Fruit fly (Drosophila melanogaster) whole organism, embryonic: ENCODE measurements around the gene CG44000.

Experiments used
- B-H2 ChIP-seq: fragments of 200-800 bp; sonication (Bioruptor generic); optimal IDR thresholded peaks from 2 replicates; lab custom pipeline; 2018; ENCODE audit warnings: missing biosample characterization, mild to moderate bottlenecking, missing genetic modification characterization
- CG10209 ChIP-seq: fragments of 200-800 bp; sonication (Bioruptor generic); optimal IDR thresholded peaks from 3 replicates; lab custom pipeline; 2017; ENCODE audit warnings: missing biosample characterization, mild to moderate bottlenecking, missing genetic modification characterization, missing genetic modification reagents
- CG13296 ChIP-seq: fragments of 200-800 bp; sonication (Bioruptor generic); optimal IDR thresholded peaks from 3 replicates; lab custom pipeline; 2018; ENCODE audit warnings: missing biosample characterization, mild to moderate bottlenecking, missing genetic modification characterization
- CG15011 ChIP-seq: fragments of 200-800 bp; sonication (Bioruptor generic); optimal IDR thresholded peaks from 3 replicates; lab custom pipeline; 2018; ENCODE audit warnings: missing biosample characterization, mild to moderate bottlenecking, missing genetic modification characterization
- CG15073 ChIP-seq: fragments of 200-800 bp; sonication (Bioruptor generic); optimal IDR thresholded peaks from 2 replicates; lab custom pipeline; 2016; ENCODE audit warnings: missing biosample characterization, missing genetic modification characterization
- CG15696 ChIP-seq: fragments of 200-800 bp; sonication (Bioruptor generic); optimal IDR thresholded peaks from 2 replicates; lab custom pipeline; 2019; ENCODE audit warnings: missing biosample characterization, mild to moderate bottlenecking, missing genetic modification characterization, moderate library complexity
- CG17328 ChIP-seq: fragments of 200-800 bp; sonication (Bioruptor generic); IDR thresholded peaks from 2 replicates; pipeline ENCODE4 v1.3.6; 2022; ENCODE audit warnings: missing biosample characterization, missing genetic modification characterization
- CG17912 ChIP-seq: fragments of 200-800 bp; sonication (Bioruptor generic); optimal IDR thresholded peaks from 2 replicates; lab custom pipeline; 2018; ENCODE audit warnings: missing biosample characterization, mild to moderate bottlenecking, missing genetic modification characterization
- CG1832 ChIP-seq: fragments of 200-800 bp; sonication (Bioruptor generic); optimal IDR thresholded peaks from 2 replicates; lab custom pipeline; 2017; ENCODE audit warnings: missing biosample characterization, mild to moderate bottlenecking, missing genetic modification characterization, inconsistent platforms
- CG18619 ChIP-seq: fragments of 200-800 bp; sonication (Bioruptor generic); optimal IDR thresholded peaks from 3 replicates; lab custom pipeline; 2017; ENCODE audit warnings: missing biosample characterization, mild to moderate bottlenecking, missing genetic modification characterization
- CG2129 ChIP-seq: fragments of 200-800 bp; sonication (Bioruptor generic); IDR thresholded peaks from 2 replicates; pipeline ENCODE4 v1.3.6; 2022; ENCODE audit warnings: missing biosample characterization, missing genetic modification characterization; ENCODE audit not compliant: partially characterized antibody
- CG2712 ChIP-seq: fragments of 200-800 bp; optimal IDR thresholded peaks from 3 replicates; lab custom pipeline; 2019; ENCODE audit warnings: missing biosample characterization, mild to moderate bottlenecking, missing genetic modification characterization, moderate library complexity
- CG30020 ChIP-seq: fragments of 200-800 bp; optimal IDR thresholded peaks from 2 replicates; lab custom pipeline; 2019; ENCODE audit warnings: missing biosample characterization, mild to moderate bottlenecking, missing genetic modification characterization, moderate library complexity
- CG3065 ChIP-seq: fragments of 200-800 bp; sonication (Bioruptor generic); optimal IDR thresholded peaks from 2 replicates; lab custom pipeline; 2016; ENCODE audit warnings: missing biosample characterization, missing genetic modification characterization
- CG32772 ChIP-seq: fragments of 200-800 bp; sonication (Bioruptor generic); IDR thresholded peaks from 2 replicates; pipeline ENCODE4 v1.3.6; 2022; ENCODE audit warnings: missing biosample characterization, missing genetic modification characterization
- CG3281 ChIP-seq: fragments of 200-800 bp; sonication (Bioruptor generic); optimal IDR thresholded peaks from 3 replicates; lab custom pipeline; 2017; ENCODE audit warnings: missing biosample characterization, mild to moderate bottlenecking, missing genetic modification characterization
- CG43689 ChIP-seq: fragments of 200-800 bp; sonication (Bioruptor generic); IDR thresholded peaks from 2 replicates; pipeline ENCODE4 v1.3.6; 2022; ENCODE audit warnings: missing biosample characterization, missing genetic modification characterization
- CG6854 ChIP-seq: fragments of 200-800 bp; sonication (Bioruptor generic); optimal IDR thresholded peaks from 3 replicates; lab custom pipeline; 2017; ENCODE audit warnings: missing biosample characterization, mild to moderate bottlenecking, missing genetic modification characterization
- CG7357 ChIP-seq: fragments of 200-800 bp; sonication (Bioruptor generic); IDR thresholded peaks from 3 replicates; pipeline ENCODE4 v1.3.6; 2022; ENCODE audit warnings: missing biosample characterization, missing genetic modification characterization
- CG7372 ChIP-seq: fragments of 200-800 bp; sonication (Bioruptor generic); IDR thresholded peaks from 2 replicates; pipeline ENCODE4 v1.3.6; 2022; ENCODE audit warnings: missing biosample characterization, missing genetic modification characterization
- CG7928 ChIP-seq: fragments of 200-800 bp; sonication (Bioruptor generic); optimal IDR thresholded peaks from 2 replicates; lab custom pipeline; 2017; ENCODE audit warnings: missing biosample characterization, mild to moderate bottlenecking, missing genetic modification characterization
- CG7987 ChIP-seq: fragments of 200-800 bp; sonication (Bioruptor generic); optimal IDR thresholded peaks from 2 replicates; lab custom pipeline; 2018; ENCODE audit warnings: missing biosample characterization, mild to moderate bottlenecking, missing genetic modification characterization, moderate library complexity
- CG8089 ChIP-seq: fragments of 200-800 bp; sonication (Bioruptor generic); optimal IDR thresholded peaks from 3 replicates; lab custom pipeline; 2016; ENCODE audit warnings: missing biosample characterization, missing genetic modification characterization
- CG8290 ChIP-seq, 3 experiments: fragments of 200-800 bp; sonication (Bioruptor generic); optimal IDR thresholded peaks; 2 replicates each; lab custom pipeline; 2016 to 2019; ENCODE audit warnings: missing biosample characterization in 3 of 3, missing genetic modification characterization in 3 of 3, mild to moderate bottlenecking in 2 of 3, moderate library complexity in 1 of 3
- CG9727 ChIP-seq: fragments of 200-800 bp; sonication (Bioruptor generic); optimal IDR thresholded peaks from 3 replicates; lab custom pipeline; 2017; ENCODE audit warnings: missing biosample characterization, mild to moderate bottlenecking, missing genetic modification characterization
- CG9932 ChIP-seq: fragments of 200-800 bp; sonication (Bioruptor generic); IDR thresholded peaks from 2 replicates; pipeline ENCODE4 v1.3.6; 2022; ENCODE audit warnings: missing biosample characterization, missing genetic modification characterization
- Deaf1 ChIP-seq: fragments of 200-800 bp; optimal IDR thresholded peaks from 3 replicates; lab custom pipeline; 2019; ENCODE audit warnings: missing biosample characterization, mild to moderate bottlenecking, missing genetic modification characterization, moderate library complexity
- Dll ChIP-seq: fragments of 200-800 bp; sonication (Bioruptor generic); IDR thresholded peaks from 4 replicates; pipeline ENCODE4 v1.3.6; 2022; ENCODE audit warnings: missing biosample characterization, missing genetic modification characterization; ENCODE audit not compliant: partially characterized antibody
- Doc3 ChIP-seq: fragments of 200-800 bp; sonication (Bioruptor generic); IDR thresholded peaks from 3 replicates; pipeline ENCODE4 v1.3.6; 2022; ENCODE audit warnings: missing biosample characterization, missing genetic modification characterization; ENCODE audit not compliant: partially characterized antibody
- HLH4C ChIP-seq: fragments of 200-800 bp; sonication (Bioruptor generic); IDR thresholded peaks from 3 replicates; pipeline ENCODE4 v1.3.6; 2022; ENCODE audit warnings: missing biosample characterization, missing genetic modification characterization; ENCODE audit not compliant: partially characterized antibody
- Hey ChIP-seq: fragments of 200-800 bp; sonication (Bioruptor generic); optimal IDR thresholded peaks from 3 replicates; lab custom pipeline; 2018; ENCODE audit warnings: missing biosample characterization, mild to moderate bottlenecking, missing genetic modification characterization
- HmgD ChIP-seq: fragments of 200-800 bp; sonication (Bioruptor generic); optimal IDR thresholded peaks from 3 replicates; lab custom pipeline; 2016; ENCODE audit warnings: missing biosample characterization, missing genetic modification characterization
- Neu2 ChIP-seq: fragments of 200-800 bp; sonication (Bioruptor generic); optimal IDR thresholded peaks from 3 replicates; lab custom pipeline; 2016; ENCODE audit warnings: missing biosample characterization, missing genetic modification characterization, borderline replicate concordance
- Opbp ChIP-seq: fragments of 200-800 bp; sonication (Bioruptor generic); IDR thresholded peaks from 3 replicates; pipeline ENCODE4 v1.3.6; 2022; ENCODE audit warnings: missing biosample characterization, missing genetic modification characterization; ENCODE audit not compliant: partially characterized antibody
- az2 ChIP-seq: fragments of 200-800 bp; sonication (Bioruptor generic); optimal IDR thresholded peaks from 3 replicates; lab custom pipeline; 2016; ENCODE audit warnings: missing biosample characterization, missing genetic modification characterization
- cg ChIP-seq: fragments of 200-800 bp; sonication (Bioruptor generic); optimal IDR thresholded peaks from 3 replicates; lab custom pipeline; 2019; ENCODE audit warnings: missing biosample characterization, mild to moderate bottlenecking, missing genetic modification characterization, moderate library complexity
- chinmo ChIP-seq: fragments of 200-800 bp; sonication (Bioruptor generic); IDR thresholded peaks from 4 replicates; pipeline ENCODE4 v1.3.6; 2022; ENCODE audit warnings: missing biosample characterization, missing genetic modification characterization; ENCODE audit not compliant: partially characterized antibody
- corto ChIP-seq: fragments of 200-800 bp; sonication (Bioruptor generic); optimal IDR thresholded peaks from 2 replicates; lab custom pipeline; 2016; ENCODE audit warnings: missing biosample characterization, mild to moderate bottlenecking, missing genetic modification characterization, moderate library complexity
- croc ChIP-seq: fragments of 200-800 bp; sonication (Bioruptor generic); conservative IDR thresholded peaks from 3 replicates; pipeline ENCODE4 v1.3.6; 2022; ENCODE audit warnings: missing biosample characterization, missing genetic modification characterization
- ems ChIP-seq: fragments of 200-800 bp; sonication (Bioruptor generic); optimal IDR thresholded peaks from 3 replicates; lab custom pipeline; 2016; ENCODE audit warnings: missing biosample characterization, missing genetic modification characterization
- jigr1 ChIP-seq: fragments of 200-800 bp; sonication (Bioruptor generic); IDR thresholded peaks from 3 replicates; pipeline ENCODE4 v1.3.6; 2022; ENCODE audit warnings: missing biosample characterization, missing genetic modification characterization
- phol ChIP-seq: fragments of 200-800 bp; sonication (Bioruptor generic); optimal IDR thresholded peaks from 3 replicates; lab custom pipeline; 2018; ENCODE audit warnings: missing biosample characterization, mild to moderate bottlenecking, missing genetic modification characterization, moderate library complexity
- psq ChIP-seq: fragments of 200-800 bp; sonication (Bioruptor generic); optimal IDR thresholded peaks from 2 replicates; lab custom pipeline; 2017; ENCODE audit warnings: missing biosample characterization, missing genetic modification characterization
- scrt ChIP-seq: fragments of 200-800 bp; sonication (Bioruptor generic); optimal IDR thresholded peaks from 2 replicates; lab custom pipeline; 2018; ENCODE audit warnings: missing biosample characterization, mild to moderate bottlenecking, missing genetic modification characterization, moderate library complexity
- sob ChIP-seq: fragments of 200-800 bp; sonication (Bioruptor generic); IDR thresholded peaks from 2 replicates; pipeline ENCODE4 v1.3.6; 2022; ENCODE audit warnings: missing biosample characterization, missing genetic modification characterization
- sug ChIP-seq: fragments of 200-800 bp; optimal IDR thresholded peaks from 2 replicates; lab custom pipeline; 2019; ENCODE audit warnings: missing biosample characterization, mild to moderate bottlenecking, missing genetic modification characterization, moderate library complexity
- wor ChIP-seq: fragments of 200-800 bp; sonication (Bioruptor generic); IDR thresholded peaks from 2 replicates; pipeline ENCODE4 v1.3.6; 2022; ENCODE audit warnings: missing biosample characterization, missing genetic modification characterization
- zf30C ChIP-seq: fragments of 200-800 bp; sonication (Bioruptor generic); optimal IDR thresholded peaks from 3 replicates; lab custom pipeline; 2018; ENCODE audit warnings: missing biosample characterization, mild to moderate bottlenecking, missing genetic modification characterization
- zfh2 ChIP-seq: fragments of 200-800 bp; sonication (Bioruptor generic); optimal IDR thresholded peaks from 2 replicates; lab custom pipeline; 2016; ENCODE audit warnings: missing biosample characterization, missing genetic modification characterization

The CG44000 gene

dm6 chr2L:5095350-5095962 is 52.4 kb downstream of the CG44000 start (continued):
- TF ChIP-seq CG3065 (GFP tag; lab: Kevin White, UChicago) (no peak), sug (tag; lab: Kevin White, UChicago) (peak; percentile 54), CG7357 (no peak), Dll (GFP tag; lab: Robert Waterston, UW) (no peak), CG18619 (GFP tag; lab: Kevin White, UChicago) (no peak), CG8089 (GFP tag; lab: Kevin White, UChicago) (no peak), CG1832 (GFP tag; lab: Kevin White, UChicago) (no peak), CG8290 (GFP tag; optimal IDR thresholded peaks at IDR 0.05; lab: Kevin White, UChicago) (no peak), CG8290 (tag; optimal IDR thresholded peaks at IDR 0.05; lab: Kevin White, UChicago) (peak in 1 of 2 experiments; percentile 46), CG13296 (peak; percentile 59), chinmo (GFP tag; lab: Robert Waterston, UW) (peak; percentile 91; the same call in 3 of the 4 replicates), CG30020 (no peak), croc (GFP tag; lab: Robert Waterston, UW) (no peak), CG2129 (no peak), scrt (GFP tag; lab: Kevin White, UChicago) (no peak), zfh2 (GFP tag; lab: Kevin White, UChicago) (no peak), CG2712 (tag; lab: Kevin White, UChicago) (no peak), CG7928 (GFP tag; lab: Kevin White, UChicago) (no peak), ems (GFP tag; lab: Kevin White, UChicago) (no peak), CG15696 (tag; lab: Kevin White, UChicago) (no peak), sob (no peak), CG15011 (GFP tag; lab: Kevin White, UChicago) (no peak), psq (no peak), cg (no peak), CG43689 (GFP tag; lab: Robert Waterston, UW) (no peak), az2 (GFP tag; lab: Kevin White, UChicago) (no peak), zf30C (no peak), CG9932 (GFP tag; lab: Robert Waterston, UW) (no peak), CG32772 (GFP tag; lab: Robert Waterston, UW) (no peak), HmgD (GFP tag; lab: Kevin White, UChicago) (no peak), corto (no peak), wor (GFP tag; lab: Robert Waterston, UW) (no peak), CG9727 (no peak), Opbp (GFP tag; lab: Robert Waterston, UW) (no peak), CG6854 (GFP tag; lab: Kevin White, UChicago) (no peak), CG7372 (no peak), phol (tag; lab: Kevin White, UChicago) (no peak), CG10209 (GFP tag; lab: Kevin White, UChicago) (no peak), Hey (no peak), jigr1 (GFP tag; lab: Robert Waterston, UW) (no peak), CG7987 (GFP tag; lab: Kevin White, UChicago) (peak; percentile 21), HLH4C (no peak), CG3281 (peak; percentile 13), Deaf1 (no peak), CG17912 (GFP tag; lab: Kevin White, UChicago) (no peak), CG17328 (GFP tag; lab: Robert Waterston, UW) (no peak), B-H2 (GFP tag; lab: Kevin White, UChicago) (peak; percentile 13), Neu2 (no peak), CG15073 (GFP tag; lab: Kevin White, UChicago) (no peak), Doc3 (GFP tag; lab: Robert Waterston, UW) (no peak)
